Worm (Caenorhabditis elegans): ENCODE measurements around the gene T05G5.1.

The T05G5.1 gene

ce11 chrIII:9782483-9783081 lies 39.4 kb upstream of the T05G5.1 start, which contains the start of gene R10E11.6:
Gene R10E11.6, plus strand, starts transcription at chrIII:9783006.
- TF ChIP-seq ztf-11 (tag; optimal IDR thresholded peaks at IDR 0.05) = no peak
- TF ChIP-seq R02D3.7 (tag; optimal IDR thresholded peaks at IDR 0.05) = no peak
- no peak for TF ChIP-seq nhr-77 (tag; optimal IDR thresholded peaks at IDR 0.05)

- TF ChIP-seq sma-3 (GFP tag; optimal IDR thresholded peaks at IDR 0.05) (peak; percentile 15), nhr-6 (tag; optimal IDR thresholded peaks at IDR 0.05) (no peak), ceh-16 (tag; optimal IDR thresholded peaks at IDR 0.05) (no peak), lin-11 (tag; optimal IDR thresholded peaks at IDR 0.05) (peak; percentile 22), F13H6.1 (tag; optimal IDR thresholded peaks at IDR 0.05) (no peak), fos-1 (tag; optimal IDR thresholded peaks at IDR 0.05) (peak; percentile 29), nhr-129 (tag; optimal IDR thresholded peaks at IDR 0.05) (peak; percentile 1), ztf-1 (GFP tag; conservative IDR thresholded peaks at IDR 0.05) (no peak)
Observed at ce11 chrIII:9782011-9782436, 38.9 kb upstream of the T05G5.1 start, which contains the start of gene vha-2. Gene vha-2, plus strand, starts transcription at chrIII:9782164.

ce11 chrIII:9780665-9781304 lies 37.6 kb upstream of the T05G5.1 start, which contains the start of gene vha-1:
Gene vha-1, plus strand, starts transcription at chrIII:9781254.
- TF ChIP-seq lin-13 (GFP tag; optimal IDR thresholded peaks at IDR 0.05) (peak; percentile 85), sma-9 (GFP tag; optimal IDR thresholded peaks at IDR 0.05) (peak; percentile 40), sma-9 (tag; optimal IDR thresholded peaks at IDR 0.05) (no peak), ztf-4 (tag; optimal IDR thresholded peaks at IDR 0.05) (peak; percentile 65), egl-27 (tag; optimal IDR thresholded peaks at IDR 0.05) (peak; percentile 46), blmp-1 (tag; optimal IDR thresholded peaks at IDR 0.05; ENCODE audit: insufficient read depth) (peak; percentile 56), lsy-2 (tag; optimal IDR thresholded peaks at IDR 0.05) (peak; percentile 78 to 94), sma-3 (GFP tag; optimal IDR thresholded peaks at IDR 0.05) (peak; percentile 83), nhr-23 (tag; optimal IDR thresholded peaks at IDR 0.05) (no peak), snpc-4 (tag; optimal IDR thresholded peaks at IDR 0.05) (peak; percentile 53), Y55F3AM.14 (GFP tag; optimal IDR thresholded peaks at IDR 0.05) (no peak), nhr-25 (tag; optimal IDR thresholded peaks at IDR 0.05) (peak; percentile 75), nhr-10 (tag; optimal IDR thresholded peaks at IDR 0.05) (no peak), zag-1 (tag; optimal IDR thresholded peaks at IDR 0.05) (peak; percentile 69), mab-5 (tag; optimal IDR thresholded peaks at IDR 0.05) (peak; percentile 43), ceh-82 (tag; optimal IDR thresholded peaks at IDR 0.05) (peak; percentile 55), nhr-6 (tag; optimal IDR thresholded peaks at IDR 0.05) (peak; percentile 39), lin-11 (tag; optimal IDR thresholded peaks at IDR 0.05) (peak; percentile 67), mdl-1 (tag; optimal IDR thresholded peaks at IDR 0.05) (peak in 1 of 2 experiments; percentile 41), gmeb-1 (tag; optimal IDR thresholded peaks at IDR 0.05) (peak; percentile 79), C34F6.9 (tag; optimal IDR thresholded peaks at IDR 0.05) (peak; percentile 98), mbf-1 (tag; optimal IDR thresholded peaks at IDR 0.05) (no peak), peb-1 (tag; optimal IDR thresholded peaks at IDR 0.05) (no peak), ama-1 (optimal IDR thresholded peaks at IDR 0.05) (peak; percentile 78), crh-2 (tag; optimal IDR thresholded peaks at IDR 0.05) (peak; percentile 95), R02D3.7 (tag; optimal IDR thresholded peaks at IDR 0.05) (peak; percentile 11), unc-55 (GFP tag; optimal IDR thresholded peaks at IDR 0.05) (peak; percentile 97), ZK546.5 (tag; optimal IDR thresholded peaks at IDR 0.05) (peak; percentile 42), nhr-21 (tag; optimal IDR thresholded peaks at IDR 0.05) (peak; percentile 81), ztf-11 (tag; optimal IDR thresholded peaks at IDR 0.05) (no peak), nhr-237 (tag; optimal IDR thresholded peaks at IDR 0.05) (no peak), fos-1 (tag; optimal IDR thresholded peaks at IDR 0.05) (peak; percentile 99), F13H6.1 (tag; optimal IDR thresholded peaks at IDR 0.05) (peak; percentile 74), ztf-1 (GFP tag; conservative IDR thresholded peaks at IDR 0.05) (no peak), nhr-129 (tag; optimal IDR thresholded peaks at IDR 0.05) (peak; percentile 88)

- TF ChIP-seq sma-3 (GFP tag; optimal IDR thresholded peaks at IDR 0.05) (no peak), crh-2 (tag; optimal IDR thresholded peaks at IDR 0.05) (no peak), unc-62 (GFP tag; optimal IDR thresholded peaks at IDR 0.05) (no peak), nhr-23 (tag; optimal IDR thresholded peaks at IDR 0.05) (no peak), gmeb-1 (tag; optimal IDR thresholded peaks at IDR 0.05) (no peak), aly-2 (tag; optimal IDR thresholded peaks at IDR 0.05) (no peak)
Observed at ce11 chrIII:9780254-9780653, 37.1 kb upstream of the T05G5.1 start, which contains the start of gene sqv-3. Gene sqv-3, minus strand, starts transcription at chrIII:9780354.

All from whole organism, L2 larva.